Fruit fly (Drosophila melanogaster) whole organism, embryonic: ENCODE measurements around the gene Syx1A.

Experiments
- BtbVII ChIP-seq: fragments of 200-800 bp; sonication (Bioruptor generic); optimal IDR thresholded peaks from 3 replicates; lab custom pipeline; 2017; ENCODE audit warnings: missing biosample characterization, mild to moderate bottlenecking, missing genetic modification characterization
- Bteb2 ChIP-seq: fragments of 200-800 bp; sonication (Bioruptor generic); optimal IDR thresholded peaks from 2 replicates; lab custom pipeline; 2016; ENCODE audit warnings: missing biosample characterization, missing genetic modification characterization
- CG10366 ChIP-seq: fragments of 200-800 bp; sonication (Bioruptor generic); IDR thresholded peaks from 2 replicates; pipeline ENCODE4 v1.3.6; 2022; ENCODE audit warnings: missing biosample characterization, missing genetic modification characterization
- CG10462 ChIP-seq: fragments of 200-800 bp; sonication (Bioruptor generic); optimal IDR thresholded peaks from 2 replicates; lab custom pipeline; 2016; ENCODE audit warnings: missing biosample characterization, missing genetic modification characterization
- CG11085 ChIP-seq: fragments of 200-800 bp; sonication (Bioruptor generic); IDR thresholded peaks from 2 replicates; pipeline ENCODE4 v1.3.6; 2022; ENCODE audit warnings: missing biosample characterization, missing genetic modification characterization
- CG11093 ChIP-seq: fragments of 200-800 bp; sonication (Bioruptor generic); IDR thresholded peaks from 3 replicates; pipeline ENCODE4 v1.3.6; 2022; ENCODE audit warnings: missing biosample characterization, missing genetic modification characterization
- CG11560 ChIP-seq: fragments of 200-800 bp; sonication (Bioruptor generic); IDR thresholded peaks from 3 replicates; pipeline ENCODE4 v1.3.6; 2022; ENCODE audit warnings: missing biosample characterization, missing genetic modification characterization
- CG12219 ChIP-seq: fragments of 200-800 bp; sonication (Bioruptor generic); optimal IDR thresholded peaks from 3 replicates; lab custom pipeline; 2018; ENCODE audit warnings: missing biosample characterization, mild to moderate bottlenecking, missing genetic modification characterization
- CG12391 ChIP-seq: fragments of 200-800 bp; sonication (Bioruptor generic); optimal IDR thresholded peaks from 3 replicates; lab custom pipeline; 2018; ENCODE audit warnings: missing biosample characterization, mild to moderate bottlenecking, missing genetic modification characterization, moderate library complexity
- CG13424 ChIP-seq: fragments of 200-800 bp; sonication (Bioruptor generic); optimal IDR thresholded peaks from 2 replicates; lab custom pipeline; 2019; ENCODE audit warnings: missing biosample characterization, mild to moderate bottlenecking, missing genetic modification characterization, moderate library complexity
- CG14710 ChIP-seq: fragments of 200-800 bp; sonication (Bioruptor generic); optimal IDR thresholded peaks from 3 replicates; lab custom pipeline; 2019; ENCODE audit warnings: missing biosample characterization, mild to moderate bottlenecking, missing genetic modification characterization, moderate library complexity
- CG15073 ChIP-seq: fragments of 200-800 bp; sonication (Bioruptor generic); optimal IDR thresholded peaks from 2 replicates; lab custom pipeline; 2016; ENCODE audit warnings: missing biosample characterization, missing genetic modification characterization
- CG18599 ChIP-seq: fragments of 200-800 bp; sonication (Bioruptor generic); optimal IDR thresholded peaks from 3 replicates; lab custom pipeline; 2017; ENCODE audit warnings: missing biosample characterization, missing genetic modification characterization, mild to moderate bottlenecking, moderate library complexity, missing genetic modification reagents
- CG18764 ChIP-seq: fragments of 200-800 bp; sonication (Bioruptor generic); optimal IDR thresholded peaks from 3 replicates; lab custom pipeline; 2016; ENCODE audit warnings: missing biosample characterization, missing genetic modification characterization
- CG2116 ChIP-seq: fragments of 200-800 bp; sonication (Bioruptor generic); optimal IDR thresholded peaks from 3 replicates; lab custom pipeline; 2018; ENCODE audit warnings: missing biosample characterization, mild to moderate bottlenecking, missing genetic modification characterization
- CG2129 ChIP-seq: fragments of 200-800 bp; sonication (Bioruptor generic); IDR thresholded peaks from 2 replicates; pipeline ENCODE4 v1.3.6; 2022; ENCODE audit warnings: missing biosample characterization, missing genetic modification characterization; ENCODE audit not compliant: partially characterized antibody
- CG30020 ChIP-seq: fragments of 200-800 bp; optimal IDR thresholded peaks from 2 replicates; lab custom pipeline; 2019; ENCODE audit warnings: missing biosample characterization, mild to moderate bottlenecking, missing genetic modification characterization, moderate library complexity
- CG34224 ChIP-seq: fragments of 200-800 bp; sonication (Bioruptor generic); IDR thresholded peaks from 3 replicates; pipeline ENCODE4 v1.3.6; 2022; ENCODE audit warnings: missing biosample characterization, missing genetic modification characterization; ENCODE audit not compliant: partially characterized antibody
- CG3726 ChIP-seq: fragments of 200-800 bp; sonication (Bioruptor generic); IDR thresholded peaks from 3 replicates; pipeline ENCODE4, ENCODE4 v1.3.6; 2022; ENCODE audit warnings: missing biosample characterization, missing genetic modification characterization
- CG4424 ChIP-seq: fragments of 200-800 bp; sonication (Bioruptor generic); optimal IDR thresholded peaks from 3 replicates; lab custom pipeline; 2016; ENCODE audit warnings: missing biosample characterization, missing genetic modification characterization
- CG5180 ChIP-seq: fragments of 200-800 bp; sonication (Bioruptor generic); optimal IDR thresholded peaks from 3 replicates; lab custom pipeline; 2017; ENCODE audit warnings: missing biosample characterization, missing genetic modification characterization, mild to moderate bottlenecking, moderate library complexity, missing genetic modification reagents
- CG6175 ChIP-seq: fragments of 200-800 bp; sonication (Bioruptor generic); IDR thresholded peaks from 3 replicates; pipeline ENCODE4 v1.3.6; 2022; ENCODE audit warnings: missing biosample characterization, missing genetic modification characterization
- CG6254 ChIP-seq: fragments of 200-800 bp; sonication (Bioruptor generic); optimal IDR thresholded peaks from 3 replicates; lab custom pipeline; 2017; ENCODE audit warnings: mild to moderate bottlenecking, missing biosample characterization, missing genetic modification reagents, missing genetic modification characterization
- CG6689 ChIP-seq: fragments of 200-800 bp; sonication (Bioruptor generic); IDR thresholded peaks from 2 replicates; pipeline ENCODE4 v1.3.6; 2022; ENCODE audit warnings: missing biosample characterization, missing genetic modification characterization
- CG6791 ChIP-seq: fragments of 200-800 bp; sonication (Bioruptor generic); IDR thresholded peaks from 3 replicates; pipeline ENCODE4 v1.3.6; 2022; ENCODE audit warnings: missing biosample characterization, missing genetic modification characterization; ENCODE audit not compliant: partially characterized antibody
- Dll ChIP-seq: fragments of 200-800 bp; sonication (Bioruptor generic); IDR thresholded peaks from 4 replicates; pipeline ENCODE4 v1.3.6; 2022; ENCODE audit warnings: missing biosample characterization, missing genetic modification characterization; ENCODE audit not compliant: partially characterized antibody
- Eip74EF ChIP-seq, 2 experiments: fragments of 200-800 bp in 1 of 2; fragments of >200 bp in 1 of 2; sonication (Bioruptor generic) in 1 of 2; optimal IDR thresholded peaks; 2 replicates each; lab custom pipeline; 2017 to 2019; ENCODE audit warnings: missing biosample characterization in 2 of 2, missing genetic modification characterization in 2 of 2, mild to moderate bottlenecking in 1 of 2, moderate library complexity in 1 of 2
- HmgZ ChIP-seq: fragments of 200-800 bp; sonication (Bioruptor generic); optimal IDR thresholded peaks from 2 replicates; lab custom pipeline; 2018; ENCODE audit warnings: missing biosample characterization, mild to moderate bottlenecking, missing genetic modification characterization
- Jarid2 ChIP-seq: fragments of 200-800 bp; sonication (Bioruptor generic); optimal IDR thresholded peaks from 3 replicates; lab custom pipeline; 2017; ENCODE audit warnings: mild to moderate bottlenecking, missing biosample characterization, missing genetic modification reagents, missing genetic modification characterization
- Kr ChIP-seq: fragments of 200-800 bp; sonication (Bioruptor generic); optimal IDR thresholded peaks from 2 replicates; lab custom pipeline; 2017; ENCODE audit warnings: missing biosample characterization, mild to moderate bottlenecking, missing genetic modification characterization
- Mes4 ChIP-seq: fragments of 200-800 bp; sonication (Bioruptor generic); optimal IDR thresholded peaks from 2 replicates; lab custom pipeline; 2016; ENCODE audit warnings: missing biosample characterization, missing genetic modification characterization
- NK7.1 ChIP-seq: fragments of 200-800 bp; sonication (Bioruptor generic); optimal IDR thresholded peaks from 3 replicates; lab custom pipeline; 2016; ENCODE audit warnings: missing biosample characterization, missing genetic modification characterization
- Side ChIP-seq: fragments of 200-800 bp; sonication (Bioruptor generic); optimal IDR thresholded peaks from 2 replicates; lab custom pipeline; 2016; ENCODE audit warnings: missing biosample characterization, missing genetic modification characterization
- Six4 ChIP-seq: fragments of 200-800 bp; sonication (Bioruptor generic); optimal IDR thresholded peaks from 2 replicates; lab custom pipeline; 2016; ENCODE audit warnings: missing biosample characterization, missing genetic modification characterization
- TFAM ChIP-seq: fragments of 200-800 bp; sonication (Bioruptor generic); optimal IDR thresholded peaks from 2 replicates; lab custom pipeline; 2017; ENCODE audit warnings: missing biosample characterization, missing genetic modification characterization, inconsistent platforms
- Taf1 ChIP-seq: fragments of 200-800 bp; sonication (Bioruptor generic); IDR thresholded peaks from 2 replicates; pipeline ENCODE4 v1.3.6; 2022; ENCODE audit warnings: missing biosample characterization, missing genetic modification characterization
- amos ChIP-seq: fragments of 200-800 bp; sonication (Bioruptor generic); IDR thresholded peaks from 2 replicates; pipeline ENCODE4 v1.3.6; 2022; ENCODE audit warnings: missing biosample characterization, missing genetic modification characterization; ENCODE audit not compliant: partially characterized antibody
- da ChIP-seq: fragments of 200-800 bp; sonication (Bioruptor generic); optimal IDR thresholded peaks from 2 replicates; lab custom pipeline; 2016; ENCODE audit warnings: missing biosample characterization, missing genetic modification characterization
- dm ChIP-seq: fragments of 200-800 bp; sonication (Bioruptor generic); optimal IDR thresholded peaks from 3 replicates; lab custom pipeline; 2016; ENCODE audit warnings: missing biosample characterization, missing genetic modification characterization
- esg ChIP-seq: fragments of 200-800 bp; sonication (Bioruptor generic); conservative IDR thresholded peaks from 2 replicates; pipeline ENCODE4 v1.3.6; 2022; ENCODE audit warnings: missing biosample characterization, missing genetic modification characterization
- gt ChIP-seq: fragments of 200-800 bp; sonication (Bioruptor generic); IDR thresholded peaks from 2 replicates; pipeline ENCODE4 v1.3.6; 2022; ENCODE audit warnings: missing biosample characterization, missing genetic modification characterization
- insv ChIP-seq, 2 experiments: fragments of 200-800 bp; sonication (Bioruptor generic); optimal IDR thresholded peaks; 3 replicates each; lab custom pipeline; 2016 to 2018; ENCODE audit warnings: missing biosample characterization in 2 of 2, missing genetic modification characterization in 2 of 2
- inv ChIP-seq: fragments of 200-800 bp; sonication (Bioruptor generic); IDR thresholded peaks from 2 replicates; pipeline ENCODE4 v1.3.6; 2022; ENCODE audit warnings: missing biosample characterization, missing genetic modification characterization; ENCODE audit not compliant: partially characterized antibody
- tll ChIP-seq, 2 experiments: fragments of 200-800 bp in 1 of 2; fragments of >200 bp in 1 of 2; sonication (Bioruptor generic) in 1 of 2; optimal IDR thresholded peaks; 2 replicates each; lab custom pipeline; 2017 to 2019; ENCODE audit warnings: missing biosample characterization in 2 of 2, missing genetic modification characterization in 2 of 2, mild to moderate bottlenecking in 1 of 2, moderate library complexity in 1 of 2
- tup ChIP-seq: fragments of 200-800 bp; sonication (Bioruptor generic); optimal IDR thresholded peaks from 2 replicates; lab custom pipeline; 2016; ENCODE audit warnings: missing biosample characterization, mild to moderate bottlenecking, missing genetic modification characterization, moderate library complexity
- zen2 ChIP-seq: fragments of 200-800 bp; sonication (Bioruptor generic); IDR thresholded peaks from 3 replicates; pipeline ENCODE4 v1.3.6; 2022; ENCODE audit warnings: missing biosample characterization, missing genetic modification characterization; ENCODE audit not compliant: partially characterized antibody

The Syx1A gene

dm6 chr3R:24099039-24100026, 6.2 kb downstream of the Syx1A start (continued):
- peak; percentile 60; the same call in 2 of the 3 replicates for TF ChIP-seq CG11560 (tag; lab: Robert Waterston, UW)
- TF ChIP-seq CG34224 (GFP tag; lab: Robert Waterston, UW): no peak
- peak; percentile 69 for TF ChIP-seq HmgZ (tag; lab: Kevin White, UChicago)
- peak; percentile 77 for TF ChIP-seq esg (GFP tag; lab: Robert Waterston, UW)
- TF ChIP-seq insv (GFP tag; optimal IDR thresholded peaks at IDR 0.05; lab: Kevin White, UChicago): no peak
- TF ChIP-seq zen2 (GFP tag; lab: Robert Waterston, UW): no peak
- TF ChIP-seq CG2116 (GFP tag; lab: Kevin White, UChicago): peak; percentile 35
- peak; percentile 62 for TF ChIP-seq Six4
- peak; percentile 18 for TF ChIP-seq CG10462 (GFP tag; lab: Kevin White, UChicago)
- TF ChIP-seq inv (GFP tag; lab: Robert Waterston, UW): no peak
- TF ChIP-seq da (GFP tag; lab: Kevin White, UChicago): peak; percentile 17
- no peak for TF ChIP-seq Dll (GFP tag; lab: Robert Waterston, UW)
- peak; percentile 50 for TF ChIP-seq CG14710 (tag; lab: Kevin White, UChicago)
- peak; percentile 80 for TF ChIP-seq CG6689
- TF ChIP-seq tup (GFP tag; lab: Kevin White, UChicago): peak; percentile 43
- TF ChIP-seq CG15073 (GFP tag; lab: Kevin White, UChicago): no peak
- peak; percentile 69 for TF ChIP-seq Side (GFP tag; lab: Kevin White, UChicago)
- TF ChIP-seq CG4424 (GFP tag; lab: Kevin White, UChicago): peak; percentile 72
- TF ChIP-seq CG11093 (GFP tag; lab: Robert Waterston, UW): peak; percentile 56
- peak; percentile 80 for TF ChIP-seq CG18599 (GFP tag; lab: Kevin White, UChicago)
- TF ChIP-seq CG6254 (GFP tag; lab: Kevin White, UChicago): peak; percentile 68
- peak; percentile 50 for TF ChIP-seq Mes4 (GFP tag; lab: Kevin White, UChicago)
- no peak for TF ChIP-seq CG6791 (GFP tag; lab: Robert Waterston, UW)
- TF ChIP-seq tll (GFP tag; optimal IDR thresholded peaks at IDR 0.05; lab: Kevin White, UChicago): no peak
- TF ChIP-seq CG12219 (GFP tag; lab: Kevin White, UChicago): peak; percentile 75
- no peak for TF ChIP-seq TFAM (GFP tag; lab: Kevin White, UChicago)
- peak; percentile 58 for TF ChIP-seq dm (GFP tag; lab: Kevin White, UChicago)
- peak; percentile 65 for TF ChIP-seq CG18764 (GFP tag; lab: Kevin White, UChicago)
- TF ChIP-seq CG3726 (GFP tag; lab: Robert Waterston, UW): peak; percentile 84
- peak; percentile 87 for TF ChIP-seq CG10366 (GFP tag; lab: Robert Waterston, UW)
- peak; percentile 68 for TF ChIP-seq Bteb2 (GFP tag; lab: Kevin White, UChicago)
- no peak for TF ChIP-seq CG30020 (tag; lab: Kevin White, UChicago)
- peak; percentile 59; the same call in 1 of the 2 replicates for TF ChIP-seq Taf1
- TF ChIP-seq CG12391 (tag; lab: Kevin White, UChicago): peak; percentile 75
- TF ChIP-seq NK7.1: peak; percentile 69
- peak; percentile 41 for TF ChIP-seq BtbVII (GFP tag; lab: Kevin White, UChicago)
- no peak for TF ChIP-seq CG5180 (GFP tag; lab: Kevin White, UChicago)
- no peak for TF ChIP-seq amos
- TF ChIP-seq gt (GFP tag; lab: Robert Waterston, UW): 0 out of 2 replicates have a peak, but pooled peaks have one; percentile 17
- TF ChIP-seq CG11085: peak; percentile 86
- peak; percentile 70 for TF ChIP-seq CG13424
- TF ChIP-seq CG6175 (GFP tag; lab: Robert Waterston, UW): peak; percentile 58; the same call in 1 of the 3 replicates
- no peak for TF ChIP-seq Kr (GFP tag; lab: Kevin White, UChicago)
- peak in 1 of 2 experiments; percentile 45 for TF ChIP-seq Eip74EF (GFP tag; optimal IDR thresholded peaks at IDR 0.05; lab: Kevin White, UChicago)
- no peak for TF ChIP-seq CG2129 (GFP tag; lab: Robert Waterston, UW)
- TF ChIP-seq Jarid2 (GFP tag; lab: Kevin White, UChicago): no peak
